Fruit fly (Drosophila melanogaster) whole organism, prepupa: ENCODE results near the gene rtp.

Source experiments
- CG11762 ChIP-seq: fragments of 200-800 bp; sonication (Bioruptor generic); optimal IDR thresholded peaks from 3 replicates; lab custom pipeline; 2016; ENCODE audit warnings: missing biosample characterization, missing genetic modification characterization; ENCODE audit not compliant: insufficient read depth
- CG3919 ChIP-seq: fragments of 200-800 bp; sonication (Bioruptor generic); optimal IDR thresholded peaks from 3 replicates; lab custom pipeline; 2016; ENCODE audit warnings: missing biosample characterization, missing genetic modification characterization
- CG6276 ChIP-seq: fragments of 200-800 bp; sonication (Bioruptor generic); optimal IDR thresholded peaks from 2 replicates; lab custom pipeline; 2017; ENCODE audit warnings: missing biosample characterization, mild to moderate bottlenecking, missing genetic modification characterization
- fd59A ChIP-seq: fragments of 200-800 bp; sonication (Bioruptor generic); optimal IDR thresholded peaks from 2 replicates; lab custom pipeline; 2017; ENCODE audit warnings: missing biosample characterization, mild to moderate bottlenecking, missing genetic modification characterization, missing genetic modification reagents

DNA sequence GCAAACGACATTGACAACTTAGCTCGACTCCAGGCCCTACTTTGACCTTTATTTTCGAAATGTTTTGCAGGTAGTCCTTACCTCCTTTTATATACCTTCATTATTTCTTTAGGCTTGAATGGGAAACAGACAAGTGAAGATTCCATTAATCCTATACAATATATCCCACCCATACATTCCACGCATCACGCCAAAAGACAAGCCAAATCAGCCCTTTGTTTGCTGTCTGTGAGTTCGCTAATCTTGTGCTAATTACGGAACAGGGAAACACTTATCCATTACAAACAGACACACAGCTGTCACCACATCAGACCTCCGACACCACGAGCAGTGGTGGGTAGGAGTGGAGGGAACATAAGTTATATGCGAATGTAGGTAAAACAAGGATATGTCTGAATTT lies 3.6 kb upstream of the rtp start, which contains the start of gene CG33293:
- TF ChIP-seq CG3919 (no peak), CG6276 (GFP tag; lab: Kevin White, UChicago) (no peak), fd59A (no peak), CG11762 (GFP tag; lab: Kevin White, UChicago) (no peak)
